Fruit fly (Drosophila melanogaster) whole organism, pupa: ENCODE results near the gene CG13847.

Experiments used
- CG10348 ChIP-seq: fragments of 200-800 bp; sonication (Bioruptor generic); IDR thresholded peaks from 2 replicates; pipeline ENCODE4 v1.3.6; 2022; ENCODE audit warnings: missing biosample characterization, missing genetic modification characterization
- CG13204 ChIP-seq: fragments of 200-800 bp; sonication (Bioruptor generic); optimal IDR thresholded peaks from 2 replicates; lab custom pipeline; 2018; ENCODE audit warnings: missing biosample characterization, mild to moderate bottlenecking, missing genetic modification characterization, moderate library complexity
- CG14655 ChIP-seq: fragments of 200-800 bp; sonication (Bioruptor generic); optimal IDR thresholded peaks from 3 replicates; lab custom pipeline; 2017; ENCODE audit warnings: mild to moderate bottlenecking, missing biosample characterization, missing genetic modification reagents, missing genetic modification characterization
- CG17806 ChIP-seq: fragments of 200-800 bp; sonication (Bioruptor generic); optimal IDR thresholded peaks from 2 replicates; lab custom pipeline; 2018; ENCODE audit warnings: missing biosample characterization, mild to moderate bottlenecking, missing genetic modification characterization, moderate library complexity
- CG34367 ChIP-seq: fragments of 200-800 bp; sonication (Bioruptor generic); optimal IDR thresholded peaks from 2 replicates; lab custom pipeline; 2018; ENCODE audit warnings: missing biosample characterization, mild to moderate bottlenecking, missing genetic modification characterization
- CG8159 ChIP-seq: fragments of 200-800 bp; sonication (Bioruptor generic); optimal IDR thresholded peaks from 3 replicates; lab custom pipeline; 2018; ENCODE audit warnings: missing biosample characterization, mild to moderate bottlenecking, missing genetic modification characterization, moderate library complexity
- CG9948 ChIP-seq: fragments of 200-800 bp; sonication (Bioruptor generic); optimal IDR thresholded peaks from 2 replicates; lab custom pipeline; 2018; ENCODE audit warnings: missing biosample characterization, mild to moderate bottlenecking, missing genetic modification characterization, moderate library complexity
- D1 ChIP-seq: fragments of 200-800 bp; sonication (Bioruptor generic); optimal IDR thresholded peaks from 2 replicates; lab custom pipeline; 2018; ENCODE audit warnings: missing biosample characterization, mild to moderate bottlenecking, missing genetic modification characterization, moderate library complexity
- Ets98B ChIP-seq: fragments of 200-800 bp; sonication (Bioruptor generic); IDR thresholded peaks from 2 replicates; pipeline ENCODE4 v1.3.6; 2022; ENCODE audit warnings: missing biosample characterization, missing genetic modification characterization
- Snoo ChIP-seq: fragments of 200-800 bp; sonication (Bioruptor generic); optimal IDR thresholded peaks from 3 replicates; lab custom pipeline; 2017; ENCODE audit warnings: missing biosample characterization, mild to moderate bottlenecking, missing genetic modification characterization, inconsistent platforms
- fd96Ca ChIP-seq: fragments of 200-800 bp; sonication (Bioruptor generic); IDR thresholded peaks from 3 replicates; pipeline ENCODE4 v1.3.6; 2022; ENCODE audit warnings: missing biosample characterization, missing genetic modification characterization
- gl ChIP-seq: fragments of 200-800 bp; sonication (Bioruptor generic); optimal IDR thresholded peaks from 2 replicates; lab custom pipeline; 2018; ENCODE audit warnings: missing biosample characterization, mild to moderate bottlenecking, missing genetic modification characterization
- rn ChIP-seq: fragments of 200-800 bp; sonication (Bioruptor generic); IDR thresholded peaks from 2 replicates; pipeline ENCODE4 v1.3.6; 2022; ENCODE audit warnings: missing biosample characterization, missing genetic modification characterization

DNA sequence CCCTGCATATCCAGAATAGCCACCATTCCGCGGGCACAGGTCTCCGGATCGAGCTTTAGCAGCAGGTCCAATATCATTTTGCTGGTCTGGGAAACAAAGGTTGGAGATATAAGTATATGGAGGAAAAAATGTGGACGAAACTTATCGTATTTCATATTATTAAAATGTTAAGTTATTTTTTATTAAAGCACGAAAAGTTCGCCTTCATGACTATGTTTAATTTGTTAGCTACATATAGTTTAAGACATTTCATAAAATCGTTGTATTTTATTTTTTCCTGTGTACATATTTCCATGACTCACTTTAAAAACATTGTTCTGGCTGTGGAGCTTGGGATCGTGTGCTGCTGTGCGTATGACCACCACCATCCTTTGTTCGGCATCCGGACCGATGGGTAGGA lies 12.0 kb downstream of the CG13847 start:
- TF ChIP-seq CG9948 (tag; lab: Kevin White, UChicago) (peak; percentile 50), gl (tag; lab: Kevin White, UChicago) (no peak), CG14655 (GFP tag; lab: Kevin White, UChicago) (no peak), fd96Ca (GFP tag; lab: Robert Waterston, UW) (no peak), CG34367 (tag; lab: Kevin White, UChicago) (peak; percentile 45), CG10348 (GFP tag; lab: Robert Waterston, UW) (no peak), CG17806 (tag; lab: Kevin White, UChicago) (peak; percentile 58), Ets98B (GFP tag; lab: Robert Waterston, UW) (no peak), CG8159 (peak; percentile 66), D1 (tag; lab: Kevin White, UChicago) (no peak), Snoo (tag; lab: Kevin White, UChicago) (peak; percentile 30), CG13204 (no peak), rn (GFP tag; lab: Robert Waterston, UW) (no peak)
